Worm (Caenorhabditis elegans) whole organism, young adult: ENCODE measurements around the gene K11H12.3.

Experiments used
- B0336.3 ChIP-seq: fragments of 200-800 bp; sonication (Bioruptor generic); IDR thresholded peaks from 2 replicates; pipeline ENCODE4 v1.3.6; 2022; ENCODE audit warnings: missing genetic modification characterization, missing compliant biosample characterization
- C06A6.2 ChIP-seq: fragments of 200-800 bp; sonication (Bioruptor generic); conservative IDR thresholded peaks from 2 replicates; pipeline ENCODE4 v1.3.6; 2022; ENCODE audit warnings: missing genetic modification characterization, missing compliant biosample characterization
- F49E8.2 ChIP-seq: sonication (generic microtip); optimal IDR thresholded peaks from 3 replicates; lab custom pipeline; 2017; ENCODE audit warnings: missing genetic modification characterization, mild to moderate bottlenecking, missing compliant biosample characterization, antibody characterized with exemption, moderate library complexity; ENCODE audit not compliant: insufficient read depth
- F52B5.7 ChIP-seq: sonication (generic microtip); optimal IDR thresholded peaks from 2 replicates; lab custom pipeline; 2016; ENCODE audit warnings: mild to moderate bottlenecking, missing genetic modification characterization, missing compliant biosample characterization
- F57A8.1 ChIP-seq: fragments of 200-800 bp; sonication (Bioruptor generic); optimal IDR thresholded peaks from 2 replicates; lab custom pipeline; 2018; ENCODE audit warnings: mild to moderate bottlenecking, missing genetic modification characterization, moderate library complexity, missing compliant biosample characterization
- F57C9.4 ChIP-seq: sonication (generic microtip); optimal IDR thresholded peaks from 2 replicates; lab custom pipeline; 2017; ENCODE audit warnings: mild to moderate bottlenecking, missing genetic modification characterization, missing compliant biosample characterization
- T26A5.8 ChIP-seq: sonication (generic microtip); optimal IDR thresholded peaks from 2 replicates; lab custom pipeline; 2016; ENCODE audit warnings: missing genetic modification characterization, missing compliant biosample characterization
- Y56A3A.18 ChIP-seq: fragments of 200-800 bp; sonication (Bioruptor generic); IDR thresholded peaks from 2 replicates; pipeline ENCODE4 v1.3.6; 2022; ENCODE audit warnings: missing genetic modification reagents, missing genetic modification characterization, missing compliant biosample characterization
- atf-7 ChIP-seq: sonication (generic microtip); optimal IDR thresholded peaks from 2 replicates; lab custom pipeline; 2017; ENCODE audit warnings: mild to moderate bottlenecking, missing genetic modification characterization, missing compliant biosample characterization
- attf-6 ChIP-seq: fragments of 200-800 bp; sonication (Bioruptor generic); IDR thresholded peaks from 2 replicates; pipeline ENCODE4 v1.3.6; 2022; ENCODE audit warnings: missing genetic modification reagents, missing genetic modification characterization, missing compliant biosample characterization
- ceh-27 ChIP-seq: fragments of 200-800 bp; sonication (Bioruptor generic); optimal IDR thresholded peaks from 2 replicates; lab custom pipeline; 2018; ENCODE audit warnings: mild to moderate bottlenecking, missing genetic modification characterization, moderate library complexity, missing compliant biosample characterization
- dox-1 ChIP-seq: fragments of 200-800 bp; sonication (Bioruptor generic); IDR thresholded peaks from 2 replicates; pipeline ENCODE4 v1.3.6; 2022; ENCODE audit warnings: missing genetic modification reagents, missing genetic modification characterization, missing compliant biosample characterization
- dpff-1 ChIP-seq: sonication (generic microtip); optimal IDR thresholded peaks from 2 replicates; lab custom pipeline; 2017; ENCODE audit warnings: mild to moderate bottlenecking, missing genetic modification characterization, missing compliant biosample characterization
- efl-1 ChIP-seq: fragments of 150-350 bp; optimal IDR thresholded peaks from 2 replicates; lab custom pipeline; 2014; ENCODE audit warnings: missing biosample characterization, missing genetic modification reagents, missing genetic modification characterization
- egl-18 ChIP-seq: fragments of 200-800 bp; sonication (Bioruptor generic); IDR thresholded peaks from 2 replicates; pipeline ENCODE4 v1.3.6; 2022; ENCODE audit warnings: missing genetic modification reagents, missing genetic modification characterization, missing compliant biosample characterization
- egl-44 ChIP-seq: fragments of 200-800 bp; sonication (Bioruptor generic); IDR thresholded peaks from 2 replicates; pipeline ENCODE4 v1.3.6; 2022; ENCODE audit warnings: missing genetic modification reagents, missing genetic modification characterization, missing compliant biosample characterization
- ekl-4 ChIP-seq: fragments of 200-800 bp; sonication (Bioruptor generic); IDR thresholded peaks from 2 replicates; pipeline ENCODE4 v1.3.6; 2022; ENCODE audit warnings: missing genetic modification reagents, missing genetic modification characterization, missing compliant biosample characterization
- ets-4 ChIP-seq: fragments of 200-800 bp; sonication (Bioruptor generic); optimal IDR thresholded peaks from 2 replicates; lab custom pipeline; 2018; ENCODE audit warnings: mild to moderate bottlenecking, missing genetic modification characterization, missing compliant biosample characterization
- him-1 ChIP-seq: sonication (generic microtip); optimal IDR thresholded peaks from 2 replicates; lab custom pipeline; 2016; ENCODE audit warnings: missing genotype, missing genetic modification reagents, missing genetic modification characterization, missing compliant biosample characterization
- hrde-1 ChIP-seq: sonication (generic microtip); optimal IDR thresholded peaks from 2 replicates; lab custom pipeline; 2016; ENCODE audit warnings: missing genetic modification characterization, mild to moderate bottlenecking, missing compliant biosample characterization, moderate library complexity, missing genotype, missing genetic modification reagents, borderline replicate concordance
- hsf-1 ChIP-seq: fragments of 200-800 bp; sonication (Bioruptor generic); IDR thresholded peaks from 2 replicates; pipeline ENCODE4 v1.3.6; 2022; ENCODE audit warnings: missing genetic modification reagents, missing genetic modification characterization, missing compliant biosample characterization
- lin-26 ChIP-seq: fragments of 200-800 bp; sonication (Bioruptor generic); IDR thresholded peaks from 2 replicates; pipeline ENCODE4 v1.3.6; 2022; ENCODE audit warnings: missing genetic modification reagents, missing genetic modification characterization, missing compliant biosample characterization
- lin-35 ChIP-seq, 3 experiments: fragments of 150-350 bp in 2 of 3; sonication (generic microtip) in 1 of 3; optimal IDR thresholded peaks; 2 replicates each; lab custom pipeline; 2014 to 2018; ENCODE audit warnings: missing biosample characterization in 3 of 3, missing genetic modification characterization in 3 of 3, missing genetic modification reagents in 3 of 3
- lin-54 ChIP-seq: fragments of 200-800 bp; sonication (Bioruptor generic); optimal IDR thresholded peaks from 2 replicates; lab custom pipeline; 2018; ENCODE audit warnings: mild to moderate bottlenecking, missing genetic modification characterization, missing compliant biosample characterization
- madf-3 ChIP-seq: fragments of 200-800 bp; sonication (Bioruptor generic); IDR thresholded peaks from 2 replicates; pipeline ENCODE4 v1.3.6; 2022; ENCODE audit warnings: missing genetic modification reagents, missing genetic modification characterization, missing compliant biosample characterization
- madf-6 ChIP-seq: fragments of 200-800 bp; sonication (Bioruptor generic); IDR thresholded peaks from 2 replicates; pipeline ENCODE4 v1.3.6; 2022; ENCODE audit warnings: missing genetic modification reagents, missing genetic modification characterization, missing compliant biosample characterization
- mes-4 ChIP-seq: sonication (generic microtip); optimal IDR thresholded peaks from 2 replicates; lab custom pipeline; 2016; ENCODE audit warnings: missing genotype, missing genetic modification characterization, missing compliant biosample characterization
- mxl-1 ChIP-seq: sonication (generic microtip); optimal IDR thresholded peaks from 2 replicates; lab custom pipeline; 2016; ENCODE audit warnings: missing genetic modification characterization, missing compliant biosample characterization
- nfya-2 ChIP-seq: fragments of 200-800 bp; sonication (Bioruptor generic); IDR thresholded peaks from 2 replicates; pipeline ENCODE4 v1.3.6; 2022; ENCODE audit warnings: missing genetic modification reagents, missing genetic modification characterization, missing compliant biosample characterization
- nfyb-1 ChIP-seq: fragments of 200-800 bp; sonication (Bioruptor generic); IDR thresholded peaks from 2 replicates; pipeline ENCODE4 v1.3.6; 2022; ENCODE audit warnings: missing genetic modification reagents, missing genetic modification characterization, missing compliant biosample characterization
- nhr-120 ChIP-seq: fragments of 200-800 bp; sonication (Bioruptor generic); IDR thresholded peaks from 2 replicates; pipeline ENCODE4 v1.3.6; 2022; ENCODE audit warnings: missing genetic modification characterization, missing compliant biosample characterization
- pha-4 ChIP-seq: fragments of 150-350 bp; sonication (generic microtip); optimal IDR thresholded peaks from 2 replicates; lab custom pipeline; 2014; ENCODE audit warnings: missing biosample characterization, missing genetic modification reagents, missing genetic modification characterization
- rec-8 ChIP-seq, 2 experiments: sonication (generic microtip); optimal IDR thresholded peaks; 2 replicates each; lab custom pipeline; 2016; ENCODE audit warnings: mild to moderate bottlenecking in 2 of 2, missing genetic modification characterization in 2 of 2, missing genetic modification reagents in 2 of 2, missing genotype in 2 of 2, missing biosample characterization in 1 of 2, missing compliant biosample characterization in 1 of 2, moderate library complexity in 1 of 2
- repo-1 ChIP-seq: sonication (generic microtip); optimal IDR thresholded peaks from 2 replicates; lab custom pipeline; 2017; ENCODE audit warnings: mild to moderate bottlenecking, missing genetic modification characterization, missing compliant biosample characterization
- snpc-1.3 ChIP-seq: sonication (generic microtip); optimal IDR thresholded peaks from 2 replicates; lab custom pipeline; 2017; ENCODE audit warnings: missing genetic modification characterization, mild to moderate bottlenecking, missing compliant biosample characterization, antibody characterized with exemption, moderate library complexity, missing genotype, missing genetic modification reagents; ENCODE audit not compliant: insufficient read depth
- snpc-3.4 ChIP-seq: sonication (generic microtip); optimal IDR thresholded peaks from 2 replicates; lab custom pipeline; 2017; ENCODE audit warnings: missing genetic modification characterization, mild to moderate bottlenecking, missing compliant biosample characterization, antibody characterized with exemption, moderate library complexity, missing genotype, missing genetic modification reagents
- snpc-4 ChIP-seq, 5 experiments: fragments of 150-350 bp in 1 of 5; sonication (generic microtip) in 4 of 5; optimal IDR thresholded peaks; 2 replicates each; lab custom pipeline; 2014 to 2018; ENCODE audit warnings: missing genetic modification characterization in 5 of 5, missing biosample characterization in 3 of 5, antibody characterized with exemption in 2 of 5, mild to moderate bottlenecking in 2 of 5, missing compliant biosample characterization in 2 of 5, missing genotype in 2 of 5, moderate library complexity in 2 of 5, missing genetic modification reagents in 1 of 5
- tbp1 ChIP-seq: fragments of 200-800 bp; sonication (Bioruptor generic); optimal IDR thresholded peaks from 2 replicates; lab custom pipeline; 2018; ENCODE audit warnings: mild to moderate bottlenecking, missing genetic modification characterization, missing compliant biosample characterization
- xnd-1 ChIP-seq: sonication (generic microtip); optimal IDR thresholded peaks from 2 replicates; lab custom pipeline; 2016; ENCODE audit warnings: missing genotype, missing genetic modification reagents, missing genetic modification characterization, missing compliant biosample characterization
- zim-3 ChIP-seq: sonication (generic microtip); optimal IDR thresholded peaks from 2 replicates; lab custom pipeline; 2017; ENCODE audit warnings: mild to moderate bottlenecking, missing genetic modification characterization, moderate library complexity, missing compliant biosample characterization
- ztf-25 ChIP-seq: fragments of 200-800 bp; sonication (Bioruptor generic); IDR thresholded peaks from 2 replicates; pipeline ENCODE4 v1.3.6; 2022; ENCODE audit warnings: missing genetic modification reagents, missing genetic modification characterization, missing compliant biosample characterization
- ztf-28 ChIP-seq: fragments of 200-800 bp; sonication (Bioruptor generic); IDR thresholded peaks from 2 replicates; pipeline ENCODE4 v1.3.6; 2022; ENCODE audit warnings: missing genetic modification reagents, missing genetic modification characterization, missing compliant biosample characterization

Gene K11H12.3

DNA sequence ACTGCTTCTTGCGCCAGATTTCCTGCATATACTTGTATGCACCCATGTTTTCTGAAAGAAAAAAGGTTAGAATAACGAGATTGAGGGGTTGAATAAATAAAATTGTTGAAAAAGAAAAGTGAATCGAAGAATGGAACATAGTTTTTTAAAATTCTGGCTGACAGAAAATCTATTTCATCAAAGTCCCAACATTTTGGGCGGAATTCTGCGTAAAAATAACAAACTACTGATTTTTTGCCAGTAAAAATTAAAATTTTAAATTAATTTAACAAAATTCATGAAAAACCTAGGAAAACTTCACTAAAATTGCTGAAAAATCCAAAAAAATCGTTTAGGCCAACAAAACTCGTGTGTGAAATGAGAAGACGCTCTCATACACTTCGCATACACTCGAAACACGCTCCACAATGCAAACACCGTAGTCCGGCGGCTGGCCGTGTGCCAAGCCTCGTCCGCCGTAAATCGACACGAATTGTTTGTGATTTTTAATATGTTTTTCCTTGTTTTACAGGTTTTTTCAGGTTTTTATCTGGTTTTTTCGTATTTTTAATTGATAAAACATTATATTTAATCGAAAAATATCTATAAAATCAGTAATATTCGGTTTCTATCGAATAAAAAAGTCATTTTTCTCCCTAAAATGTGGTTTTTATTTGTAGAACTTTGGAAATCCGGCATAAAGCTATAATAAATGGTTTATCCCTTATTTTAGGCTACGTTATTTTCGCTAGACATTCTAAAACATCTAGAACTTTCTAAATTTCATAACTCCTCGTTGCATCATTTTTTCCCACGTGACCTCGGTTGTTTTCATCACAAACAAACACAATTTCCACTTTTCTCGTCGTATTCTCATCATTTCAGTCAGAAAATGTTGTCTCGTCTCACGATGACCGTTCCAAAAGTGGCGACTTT, 18.5 kb downstream of the K11H12.3 start, which contains the start of the genes rpl-15 and K11H12.8 (continued):
- TF ChIP-seq snpc-1.3 (peak; percentile 99), ets-4 (GFP tag; lab: Kevin White, UChicago) (peak; percentile 88), rec-8 (tag; optimal IDR thresholded peaks at IDR 0.05; lab: Kevin White, UChicago) (peak; percentile 92 to 95), efl-1 (peak; percentile 92), ceh-27 (peak; percentile 100), nhr-120 (GFP tag; lab: Robert Waterston, UW) (0 out of 2 replicates have a peak, but pooled peaks have one; percentile 88), zim-3 (tag; lab: Kevin White, UChicago) (peak; percentile 96)

DNA sequence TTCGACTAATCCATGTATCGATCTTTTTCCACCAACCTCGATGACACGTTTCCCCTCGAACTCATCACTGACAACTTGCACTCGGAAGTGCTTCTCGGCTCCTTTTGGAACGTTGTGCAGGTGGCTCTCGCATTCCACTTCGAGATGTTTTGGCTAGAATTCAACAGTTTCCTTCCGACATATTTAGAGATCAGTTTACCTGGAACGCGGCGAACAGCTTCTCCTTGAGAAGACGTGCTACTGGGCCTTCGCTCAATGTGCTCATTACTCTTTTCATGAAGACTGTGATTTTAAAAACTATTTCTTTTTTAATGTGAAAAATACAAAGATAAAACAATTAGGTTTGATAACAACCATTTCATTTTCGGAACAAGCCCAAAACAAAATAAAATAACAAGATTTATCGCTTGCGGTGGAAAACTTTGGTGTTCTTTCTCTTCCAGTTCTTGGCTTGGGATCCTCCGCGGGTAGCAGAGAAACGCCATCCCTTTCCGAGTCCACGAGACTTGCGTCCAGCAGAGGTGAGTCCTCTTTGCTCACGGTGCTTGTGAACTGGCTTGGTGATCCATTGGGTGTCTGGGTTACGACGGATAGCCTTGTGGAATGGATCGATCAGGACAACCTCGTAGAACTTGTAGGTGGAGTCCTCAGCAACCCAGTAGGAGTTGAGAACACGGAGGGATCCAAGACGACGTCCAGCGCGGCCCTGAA, 20.0 kb downstream of the K11H12.3 start, which contains the start of gene K11H12.1:
Gene K11H12.1, minus strand, starts transcription at position 284 of the 711 bp plus-strand sequence.
- TF ChIP-seq C06A6.2 (GFP tag; lab: Robert Waterston, UW) (no peak), snpc-3.4 (tag; lab: Kevin White, UChicago) (peak; percentile 64), nfya-2 (GFP tag; lab: Robert Waterston, UW) (peak; percentile 80; the same call in 1 of the 2 replicates), pha-4 (no peak), madf-3 (GFP tag; lab: Robert Waterston, UW) (peak; percentile 92), egl-44 (GFP tag; lab: Robert Waterston, UW) (0 out of 2 replicates have a peak, but pooled peaks have one; percentile 22), F57A8.1 (GFP tag; lab: Kevin White, UChicago) (no peak), F57C9.4 (tag; lab: Kevin White, UChicago) (no peak), T26A5.8 (no peak), snpc-4 (GFP tag; optimal IDR thresholded peaks at IDR 0.05; lab: Kevin White, UChicago) (no peak), snpc-4 (tag; optimal IDR thresholded peaks at IDR 0.05; lab: Kevin White, UChicago) (peak in 2 of 4 experiments; percentile 12 to 45), Y56A3A.18 (peak; percentile 61; the same call in 1 of the 2 replicates), mes-4 (tag; lab: Kevin White, UChicago) (no peak), lin-35 (GFP tag; optimal IDR thresholded peaks at IDR 0.05; lab: Kevin White, UChicago) (peak in 1 of 3 experiments; percentile 23), ztf-28 (no peak), egl-18 (GFP tag; lab: Robert Waterston, UW) (0 out of 2 replicates have a peak, but pooled peaks have one; percentile 3), mxl-1 (no peak), atf-7 (tag; lab: Kevin White, UChicago) (no peak), xnd-1 (peak; percentile 30), ets-4 (GFP tag; lab: Kevin White, UChicago) (no peak), ekl-4 (GFP tag; lab: Robert Waterston, UW) (peak; percentile 92), F52B5.7 (tag; lab: Kevin White, UChicago) (peak; percentile 11), lin-26 (peak; percentile 25; the same call in 1 of the 2 replicates), F49E8.2 (peak; percentile 82), repo-1 (tag; lab: Kevin White, UChicago) (peak; percentile 58), dox-1 (GFP tag; lab: Robert Waterston, UW) (peak; percentile 34; the same call in 1 of the 2 replicates), hsf-1 (GFP tag; lab: Robert Waterston, UW) (peak; percentile 78), zim-3 (tag; lab: Kevin White, UChicago) (peak; percentile 48), tbp1 (peak; percentile 8), lin-54 (GFP tag; lab: Kevin White, UChicago) (peak; percentile 65), ztf-25 (no peak), B0336.3 (peak; percentile 90), attf-6 (no peak; the same call in 1 of the 2 replicates), madf-6 (GFP tag; lab: Robert Waterston, UW) (peak; percentile 78), dpff-1 (tag; lab: Kevin White, UChicago) (no peak), nfyb-1 (GFP tag; lab: Robert Waterston, UW) (0 out of 2 replicates have a peak, but pooled peaks have one; percentile 39), hrde-1 (peak; percentile 48), him-1 (tag; lab: Kevin White, UChicago) (peak; percentile 47)
